Worm (Caenorhabditis elegans) whole organism, dauer: ENCODE measurements around the gene epc-1.

Experiments used
- unc-62 ChIP-seq: sonication (generic microtip); optimal IDR thresholded peaks from 2 replicates; lab custom pipeline; 2017; ENCODE audit warnings: missing biosample characterization, missing genetic modification reagents, missing genetic modification characterization

Gene epc-1

ce11 chrIII:12613138-12613915 is 4.9 kb upstream of the epc-1 start:
- no peak for TF ChIP-seq unc-62

- peak; percentile 72 for TF ChIP-seq unc-62
Measured at ce11 chrIII:12612519-12612935, 4.1 kb upstream of the epc-1 start.

DNA sequence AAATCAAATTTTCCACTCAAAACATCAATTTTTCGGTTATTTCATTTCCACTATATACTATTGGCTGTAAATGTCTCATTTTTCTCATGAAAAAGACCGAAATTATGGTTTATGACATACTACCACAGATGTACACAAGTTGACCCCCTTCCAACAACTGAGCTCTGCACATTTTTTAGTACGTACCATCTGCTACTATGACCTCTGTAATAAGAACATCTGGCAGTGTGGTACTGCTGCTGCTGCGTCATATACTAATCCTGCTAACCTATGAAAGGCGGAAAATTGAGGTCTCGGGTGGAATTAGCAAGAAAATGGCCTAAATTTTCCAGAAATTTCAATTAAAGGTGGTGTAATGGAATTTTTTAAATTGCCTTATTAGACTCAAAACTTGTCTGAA is 3.0 kb upstream of the epc-1 start:
- no peak for TF ChIP-seq unc-62

DNA sequence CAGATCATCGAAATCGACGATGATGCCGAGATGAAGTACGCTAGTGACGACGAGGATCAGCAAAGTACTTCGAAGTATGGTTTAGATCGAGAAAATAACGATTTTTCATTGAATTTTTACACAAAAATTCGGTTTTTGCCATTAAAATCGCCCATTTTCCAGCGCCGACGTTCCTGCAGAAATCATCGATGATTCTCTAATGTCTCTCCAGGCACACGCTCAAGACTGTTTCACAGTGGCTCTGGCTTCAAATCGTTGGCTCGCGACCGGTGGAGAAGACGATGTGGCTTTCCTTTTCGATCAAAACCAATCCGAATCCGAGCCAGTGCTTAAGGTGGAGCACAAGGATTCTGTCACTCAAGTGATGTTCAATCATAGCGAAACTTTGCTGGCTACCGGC is 1.0 kb upstream of the epc-1 start:
- no peak for TF ChIP-seq unc-62

DNA sequence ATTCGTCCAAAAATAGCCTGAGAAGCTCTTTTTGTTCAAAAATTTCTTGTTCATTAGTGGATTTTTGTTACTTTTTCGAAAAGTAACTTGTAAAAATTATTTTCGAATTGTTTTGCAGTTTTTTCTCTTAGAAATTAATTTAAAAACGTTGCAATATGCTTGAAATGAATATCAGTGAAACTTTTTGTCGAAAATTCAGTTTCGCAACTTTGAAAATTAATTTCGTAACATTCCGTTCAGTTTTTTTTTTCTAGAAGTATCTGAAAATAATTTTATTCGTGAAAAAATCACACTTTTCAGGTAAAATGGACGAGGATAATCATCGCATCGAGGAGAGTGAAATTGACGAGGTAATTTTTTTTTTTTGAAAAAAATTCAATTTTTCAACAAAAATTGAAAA is 603 bp upstream of the epc-1 start, which contains the start of gene Y111B2A.12:
Gene Y111B2A.12, plus strand, starts transcription at position 301 of the 400 bp plus-strand sequence.
- no peak for TF ChIP-seq unc-62

ce11 chrIII:12607302-12607701 is 1.1 kb downstream of the epc-1 start:
- no peak for TF ChIP-seq unc-62

- TF ChIP-seq unc-62, result no peak
Measured at ce11 chrIII:12606175-12606574, 2.2 kb downstream of the epc-1 start.

DNA sequence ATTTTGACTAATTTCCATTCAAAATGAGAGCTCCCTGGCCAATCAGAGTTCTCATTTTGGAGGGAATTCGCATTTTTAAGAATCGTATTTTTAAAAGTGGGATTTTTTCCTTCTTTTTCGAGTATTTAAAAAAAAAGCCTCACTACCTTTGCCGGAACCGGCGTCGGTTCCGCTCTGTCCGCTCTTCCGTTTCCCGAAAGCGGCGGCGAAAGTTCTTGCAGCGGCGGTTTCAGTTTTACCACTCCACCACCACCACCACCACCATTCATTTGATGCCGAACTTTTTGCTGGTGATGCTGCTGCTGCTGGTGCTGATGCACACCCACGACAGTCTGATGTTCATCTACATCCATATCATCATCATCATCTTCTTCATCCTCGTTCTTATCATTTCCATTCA is 6.3 kb downstream of the epc-1 start:
- TF ChIP-seq unc-62, result no peak

DNA sequence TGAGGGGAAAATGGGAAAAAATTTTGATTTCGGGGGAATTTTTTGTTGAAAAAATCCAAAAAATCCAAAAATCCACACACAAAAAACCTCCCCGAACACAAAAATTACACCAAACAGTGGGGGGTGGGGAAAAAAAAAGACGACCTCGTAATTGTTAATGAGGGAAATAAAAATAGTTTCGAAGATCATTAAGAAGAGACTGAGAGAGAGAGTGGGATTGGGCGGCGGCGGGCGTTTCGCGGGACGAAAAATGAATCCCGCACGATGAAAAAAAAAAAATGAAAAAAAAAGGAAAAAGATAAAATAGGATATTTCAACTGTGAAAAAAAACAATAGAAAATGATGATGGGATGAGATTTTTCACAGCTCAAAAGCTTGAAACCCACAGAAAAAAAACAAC is 8.7 kb downstream of the epc-1 start, which contains the start of gene gldi-8:
Gene gldi-8, minus strand, starts transcription at position 58 of the 400 bp plus-strand sequence.
- TF ChIP-seq unc-62, result no peak

DNA sequence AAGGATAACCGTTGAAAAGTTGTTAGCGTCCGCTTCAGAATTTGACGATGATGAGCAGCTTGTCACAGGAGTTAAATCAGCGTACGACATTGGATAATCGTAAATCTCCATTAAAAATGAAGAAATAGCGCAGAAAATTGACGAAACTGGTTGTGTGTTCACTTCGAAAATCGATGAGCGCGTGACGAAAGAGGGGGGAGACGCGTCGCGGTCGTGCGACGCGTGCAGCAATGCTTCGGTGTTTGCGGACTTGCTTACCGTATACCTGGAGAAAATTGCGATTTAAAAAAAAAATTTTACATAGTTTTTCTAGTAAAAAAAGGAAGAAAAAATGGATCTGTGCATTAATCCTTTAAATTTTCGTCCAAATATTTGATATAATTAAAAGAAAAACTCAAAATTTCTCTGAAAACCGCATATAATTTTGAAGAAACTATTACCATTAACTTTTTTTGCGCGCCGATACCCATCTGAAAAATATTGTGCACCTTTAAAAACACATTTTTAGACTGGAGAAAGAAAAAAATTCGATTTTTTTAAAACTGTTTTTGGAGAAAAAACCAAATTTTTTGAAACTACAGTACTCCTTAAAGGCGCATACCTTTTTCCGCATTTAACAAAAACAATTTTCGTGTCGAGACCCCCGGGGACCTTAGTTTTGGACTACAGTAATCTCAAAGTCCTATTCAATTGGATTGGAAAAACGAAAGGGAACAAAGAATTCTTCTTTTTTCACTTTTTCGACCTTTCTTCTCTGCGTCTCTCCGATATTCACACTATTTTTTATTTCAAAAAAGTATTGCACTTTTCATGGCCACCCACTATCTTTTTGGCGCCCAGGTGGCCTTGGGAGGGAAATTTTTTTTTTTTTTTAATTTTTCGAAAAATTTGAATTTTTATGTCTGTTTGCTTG is 9.7 kb downstream of the epc-1 start:
- no peak for TF ChIP-seq unc-62

DNA sequence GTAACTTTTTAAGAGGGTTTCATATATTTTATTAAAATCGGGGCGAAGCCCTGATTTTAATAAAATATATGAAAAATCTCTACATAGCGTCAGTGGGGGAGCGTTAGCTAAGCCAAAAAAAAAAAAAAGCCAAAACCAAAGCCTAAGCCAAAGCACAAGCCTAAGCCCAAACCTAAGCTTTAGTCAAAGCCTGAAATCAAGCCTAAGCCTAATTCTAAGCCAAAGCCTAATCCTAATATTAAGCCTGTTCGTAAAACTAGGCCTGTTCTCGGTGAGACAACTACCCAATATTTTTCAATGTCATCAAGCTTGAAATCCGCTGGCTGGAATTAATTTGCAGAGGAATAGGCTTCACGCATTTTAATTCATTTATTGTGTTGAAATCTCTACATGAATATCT is 12.7 kb downstream of the epc-1 start:
- no peak for TF ChIP-seq unc-62

- no peak for TF ChIP-seq unc-62
Measured at ce11 chrIII:12591923-12592322, 16.5 kb downstream of the epc-1 start.

DNA sequence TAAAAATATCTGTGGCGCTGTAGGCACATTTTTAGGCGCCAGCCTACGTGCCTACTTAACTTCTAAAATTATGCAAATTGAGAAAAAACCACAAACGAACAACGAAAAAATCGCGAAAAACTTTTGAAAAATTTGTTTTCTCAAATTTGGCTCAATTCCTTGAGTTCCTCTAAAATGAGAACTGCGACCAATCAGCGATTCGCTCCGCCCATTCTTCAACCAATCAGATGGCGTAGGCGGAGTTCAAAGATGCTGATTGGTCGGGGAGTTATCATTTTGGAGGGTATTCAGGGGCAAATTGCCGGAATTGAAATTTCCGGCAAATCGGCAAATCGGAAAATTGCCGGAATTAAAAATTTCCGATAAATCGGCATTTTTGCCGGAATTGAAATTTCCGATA is 22.5 kb downstream of the epc-1 start:
- no peak for TF ChIP-seq unc-62

DNA sequence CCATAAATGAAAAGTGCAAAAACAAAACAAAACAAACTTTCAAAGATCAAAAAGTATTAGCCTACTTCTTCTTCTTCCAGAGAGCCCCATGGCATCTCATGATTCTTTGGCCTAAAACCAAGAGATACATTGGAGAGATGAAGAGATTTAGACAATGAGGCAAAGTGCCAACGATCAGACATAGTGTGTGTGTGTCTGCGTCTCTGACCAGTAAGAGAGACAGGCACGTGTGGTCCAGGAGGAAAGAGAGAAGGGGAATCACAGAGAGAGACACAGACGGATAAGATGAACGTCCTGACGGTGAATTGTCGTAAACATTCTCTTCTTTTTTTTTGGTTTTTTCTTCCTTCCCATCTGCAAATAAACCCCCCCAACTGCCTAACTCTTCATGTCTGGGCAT is 24.9 kb downstream of the epc-1 start:
- TF ChIP-seq unc-62, result no peak

DNA sequence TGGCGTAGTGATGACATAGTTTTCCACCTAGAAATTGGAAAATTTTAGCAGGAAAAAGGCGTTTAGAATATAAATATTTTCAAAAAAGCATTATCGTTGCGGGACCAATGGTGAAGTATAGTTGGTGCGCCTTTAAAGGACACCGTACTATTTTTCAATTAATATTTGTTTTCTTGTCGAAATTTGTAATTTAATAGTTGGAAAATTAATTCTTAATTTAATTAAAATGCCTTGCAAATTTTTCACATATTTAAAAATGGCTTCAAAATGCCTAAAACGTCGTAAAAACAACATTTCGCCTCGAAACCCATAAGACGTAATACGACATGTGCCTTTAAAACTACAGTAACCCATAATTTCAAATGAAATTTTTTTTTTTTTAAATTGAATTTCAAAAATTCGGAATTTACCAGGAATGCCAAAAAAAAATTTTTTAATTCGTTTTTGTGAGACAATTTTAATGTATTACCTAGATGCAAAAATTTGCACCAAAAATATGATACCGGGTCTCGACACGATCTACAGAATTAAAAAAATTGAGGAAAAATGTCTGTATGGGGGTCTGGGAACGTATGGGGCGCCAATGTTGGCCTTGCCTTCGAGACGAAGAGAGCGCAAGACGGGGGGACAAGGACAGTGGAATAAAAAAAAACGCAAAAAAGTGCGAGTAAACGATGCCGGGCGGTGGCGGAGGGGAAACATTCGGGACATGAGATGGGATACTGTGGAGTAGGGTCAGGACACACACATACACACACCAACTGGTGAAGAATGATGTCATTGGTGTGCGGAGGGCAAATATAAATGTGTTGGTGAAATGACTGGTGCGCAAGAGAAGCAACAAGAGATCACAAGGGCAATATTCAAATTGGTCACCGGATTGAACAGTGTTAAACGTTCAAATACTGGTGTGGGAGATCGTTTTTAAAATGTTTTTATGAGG is 32.8 kb downstream of the epc-1 start, which contains the start of gene aakg-1:
Gene aakg-1, minus strand, starts transcription at position 52 of the 943 bp plus-strand sequence.
- TF ChIP-seq unc-62, result no peak

- TF ChIP-seq unc-62, result no peak
Measured at ce11 chrIII:12569870-12570269, 38.5 kb downstream of the epc-1 start.
